Worm (Caenorhabditis elegans): Measurements from ENCODE around the gene dex-1.

- TF ChIP-seq lsy-2 (tag; optimal IDR thresholded peaks at IDR 0.05) (no peak), lin-13 (tag; optimal IDR thresholded peaks at IDR 0.05) (no peak), sptf-1 (tag; optimal IDR thresholded peaks at IDR 0.05) (no peak), elt-3 (tag; optimal IDR thresholded peaks at IDR 0.05) (no peak), nhr-76 (tag; optimal IDR thresholded peaks at IDR 0.05) (no peak), ztf-11 (tag; optimal IDR thresholded peaks at IDR 0.05) (no peak), snpc-4 (tag; optimal IDR thresholded peaks at IDR 0.05) (no peak), nhr-28 (tag; optimal IDR thresholded peaks at IDR 0.05) (no peak), unc-39 (tag; optimal IDR thresholded peaks at IDR 0.05) (no peak)
Measured at ce11 chrIII:5564325-5564724, 38.4 kb downstream of the dex-1 start.

Data from whole organism, mixed stage, embryonic.